Worm (Caenorhabditis elegans) whole organism, midembryonic: ENCODE data around the gene C49F8.3.

Experiments used
- cog-1 ChIP-seq: sonication (generic microtip); optimal IDR thresholded peaks from 2 replicates; lab custom pipeline; 2016; ENCODE audit warnings: missing genetic modification characterization, missing compliant biosample characterization
- flt-1 ChIP-seq: fragments of 200-800 bp; sonication (Bioruptor generic); IDR thresholded peaks from 2 replicates; pipeline ENCODE4 v1.3.6; 2022; ENCODE audit warnings: missing genetic modification characterization, missing compliant biosample characterization
- klf-2 ChIP-seq: fragments of 200-800 bp; sonication (Bioruptor generic); conservative IDR thresholded peaks from 2 replicates; pipeline ENCODE4 v1.3.6; 2022; ENCODE audit warnings: missing genetic modification reagents, missing genetic modification characterization, missing compliant biosample characterization
- med-1 ChIP-seq: sonication (generic microtip); optimal IDR thresholded peaks from 2 replicates; lab custom pipeline; 2017; ENCODE audit warnings: missing genetic modification characterization, mild to moderate bottlenecking, missing compliant biosample characterization, antibody characterized with exemption, missing genetic modification reagents; ENCODE audit not compliant: insufficient read depth
- ref-1 ChIP-seq: fragments of 200-800 bp; sonication (Bioruptor generic); conservative IDR thresholded peaks from 2 replicates; pipeline ENCODE4 v1.3.6; 2022; ENCODE audit warnings: missing genetic modification reagents, missing genetic modification characterization, missing compliant biosample characterization
- tab-1 ChIP-seq: fragments of 200-800 bp; sonication (Bioruptor generic); IDR thresholded peaks from 2 replicates; pipeline ENCODE4 v1.3.6; 2022; ENCODE audit warnings: missing genetic modification characterization, missing compliant biosample characterization
- ztf-23 ChIP-seq: fragments of 200-800 bp; sonication (Bioruptor generic); IDR thresholded peaks from 2 replicates; pipeline ENCODE4 v1.3.6; 2022; ENCODE audit warnings: missing genetic modification reagents, missing genetic modification characterization, missing compliant biosample characterization
- ztf-29 ChIP-seq: fragments of 200-800 bp; sonication (Bioruptor generic); IDR thresholded peaks from 2 replicates; pipeline ENCODE4 v1.3.6; 2022; ENCODE audit warnings: missing genetic modification reagents, missing genetic modification characterization, missing compliant biosample characterization

DNA sequence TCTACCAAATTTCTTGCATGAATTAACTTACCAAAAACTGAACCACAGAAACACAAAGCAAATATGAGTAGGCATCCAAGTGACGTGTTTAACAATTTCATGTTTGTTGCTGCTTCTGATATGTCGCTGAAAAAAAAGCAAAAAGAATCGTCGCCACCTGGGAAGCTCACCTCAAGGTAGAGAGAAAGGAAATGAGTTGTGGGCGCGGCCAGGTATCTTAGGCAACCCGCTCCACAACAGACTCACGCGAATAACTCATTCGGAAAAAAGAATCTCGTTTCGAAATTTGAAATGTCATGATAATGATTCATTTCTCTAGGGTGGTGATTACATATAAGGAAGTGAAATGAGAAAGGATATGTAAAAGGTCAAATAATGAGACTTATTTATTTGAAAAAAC, 7.6 kb upstream of the C49F8.3 start, which contains the start of gene irld-2:
- no peak for TF ChIP-seq flt-1 (GFP tag; lab: Robert Waterston, UW)
- TF ChIP-seq med-1 (GFP tag; lab: Kevin White, UChicago) = no peak
- TF ChIP-seq cog-1 (tag; lab: Kevin White, UChicago) = no peak
- TF ChIP-seq klf-2 (GFP tag; lab: Robert Waterston, UW) = no peak
- TF ChIP-seq tab-1 (GFP tag; lab: Robert Waterston, UW) = no peak
- no peak for TF ChIP-seq ref-1
- TF ChIP-seq ztf-29 (GFP tag; lab: Robert Waterston, UW) = no peak
- TF ChIP-seq ztf-23 (GFP tag; lab: Robert Waterston, UW) = no peak
